Worm (Caenorhabditis elegans) whole organism, late embryonic: Measurements from ENCODE around the gene srt-69.

Experiments
- C38D4.7 ChIP-seq: fragments of 200-800 bp; sonication (Bioruptor generic); optimal IDR thresholded peaks from 2 replicates; lab custom pipeline; 2018; ENCODE audit warnings: mild to moderate bottlenecking, missing genetic modification characterization, moderate library complexity, missing compliant biosample characterization
- K02D7.2 ChIP-seq: sonication (generic microtip); optimal IDR thresholded peaks from 2 replicates; lab custom pipeline; 2017; ENCODE audit warnings: mild to moderate bottlenecking, missing genetic modification characterization, missing compliant biosample characterization
- K09A11.1 ChIP-seq: sonication (generic microtip); optimal IDR thresholded peaks from 2 replicates; lab custom pipeline; 2017; ENCODE audit warnings: antibody characterized with exemption, mild to moderate bottlenecking, missing genetic modification characterization, missing compliant biosample characterization; ENCODE audit not compliant: insufficient read depth
- T23F11.4 ChIP-seq: fragments of 200-800 bp; sonication (Bioruptor generic); optimal IDR thresholded peaks from 2 replicates; lab custom pipeline; 2018; ENCODE audit warnings: mild to moderate bottlenecking, missing genetic modification characterization, missing compliant biosample characterization
- ama-1 ChIP-seq: fragments of 150-350 bp; optimal IDR thresholded peaks from 2 replicates; lab custom pipeline; 2014
- ceh-14 ChIP-seq: sonication (generic microtip); optimal IDR thresholded peaks from 2 replicates; lab custom pipeline; 2016; ENCODE audit warnings: missing genotype, missing genetic modification characterization, missing compliant biosample characterization
- ceh-19 ChIP-seq: fragments of 200-800 bp; sonication (Bioruptor generic); optimal IDR thresholded peaks from 2 replicates; lab custom pipeline; 2018; ENCODE audit warnings: mild to moderate bottlenecking, missing genetic modification characterization, missing compliant biosample characterization
- ceh-22 ChIP-seq: sonication (generic microtip); optimal IDR thresholded peaks from 2 replicates; lab custom pipeline; 2017; ENCODE audit warnings: missing biosample characterization, missing genetic modification characterization
- ceh-24 ChIP-seq: sonication (generic microtip); optimal IDR thresholded peaks from 2 replicates; lab custom pipeline; 2016; ENCODE audit warnings: mild to moderate bottlenecking, missing genetic modification characterization, missing compliant biosample characterization
- ceh-30 ChIP-seq: fragments of 150-350 bp; optimal IDR thresholded peaks from 2 replicates; lab custom pipeline; 2014; ENCODE audit warnings: missing biosample characterization, missing genetic modification characterization
- ceh-34 ChIP-seq: sonication (generic microtip); optimal IDR thresholded peaks from 2 replicates; lab custom pipeline; 2016; ENCODE audit warnings: mild to moderate bottlenecking, missing genetic modification characterization, missing compliant biosample characterization
- ceh-45 ChIP-seq: fragments of 200-800 bp; sonication (Bioruptor generic); IDR thresholded peaks from 2 replicates; pipeline ENCODE4 v1.3.6; 2022; ENCODE audit warnings: missing genetic modification reagents, missing genetic modification characterization, missing compliant biosample characterization
- ceh-48 ChIP-seq: sonication (generic microtip); optimal IDR thresholded peaks from 2 replicates; lab custom pipeline; 2016; ENCODE audit warnings: missing genetic modification characterization, inconsistent platforms, missing compliant biosample characterization
- ceh-9 ChIP-seq: sonication (generic microtip); optimal IDR thresholded peaks from 2 replicates; lab custom pipeline; 2016; ENCODE audit warnings: mild to moderate bottlenecking, missing genetic modification characterization, inconsistent platforms, missing compliant biosample characterization
- che-1 ChIP-seq: sonication (generic microtip); optimal IDR thresholded peaks from 2 replicates; lab custom pipeline; 2016; ENCODE audit warnings: mild to moderate bottlenecking, missing genetic modification characterization, missing compliant biosample characterization
- elt-2 ChIP-seq: sonication (generic microtip); optimal IDR thresholded peaks from 2 replicates; lab custom pipeline; 2016; ENCODE audit warnings: missing genetic modification reagents, missing genetic modification characterization, missing compliant biosample characterization
- ets-4 ChIP-seq: sonication (generic microtip); optimal IDR thresholded peaks from 2 replicates; lab custom pipeline; 2016; ENCODE audit warnings: missing genetic modification characterization, missing compliant biosample characterization
- eyg-1 ChIP-seq: sonication (generic microtip); optimal IDR thresholded peaks from 2 replicates; lab custom pipeline; 2016; ENCODE audit warnings: missing genotype, missing genetic modification characterization, missing compliant biosample characterization
- fax-1 ChIP-seq: sonication (generic microtip); optimal IDR thresholded peaks from 2 replicates; lab custom pipeline; 2016; ENCODE audit warnings: missing genotype, missing genetic modification characterization, missing compliant biosample characterization
- fkh-10 ChIP-seq: fragments of 150-350 bp; optimal IDR thresholded peaks from 2 replicates; lab custom pipeline; 2014; ENCODE audit warnings: missing biosample characterization, missing genetic modification reagents, missing genetic modification characterization
- fkh-6 ChIP-seq: sonication (generic microtip); optimal IDR thresholded peaks from 2 replicates; lab custom pipeline; 2016; ENCODE audit warnings: missing genetic modification characterization, missing compliant biosample characterization
- gmeb-2 ChIP-seq: sonication (generic microtip); optimal IDR thresholded peaks from 2 replicates; lab custom pipeline; 2016; ENCODE audit warnings: missing genetic modification characterization, inconsistent platforms, missing compliant biosample characterization
- hlh-13 ChIP-seq: fragments of 200-800 bp; sonication (Bioruptor generic); optimal IDR thresholded peaks from 2 replicates; lab custom pipeline; 2018; ENCODE audit warnings: mild to moderate bottlenecking, missing genetic modification characterization, missing compliant biosample characterization
- hlh-15 ChIP-seq: sonication (generic microtip); optimal IDR thresholded peaks from 2 replicates; lab custom pipeline; 2016; ENCODE audit warnings: missing genetic modification characterization, missing compliant biosample characterization
- hlh-6 ChIP-seq: sonication (generic microtip); optimal IDR thresholded peaks from 2 replicates; lab custom pipeline; 2016; ENCODE audit warnings: missing genotype, missing genetic modification characterization, missing compliant biosample characterization
- lim-6 ChIP-seq: sonication (generic microtip); optimal IDR thresholded peaks from 2 replicates; lab custom pipeline; 2016; ENCODE audit warnings: missing genetic modification characterization, missing compliant biosample characterization
- madf-2 ChIP-seq: sonication (generic microtip); optimal IDR thresholded peaks from 2 replicates; lab custom pipeline; 2017; ENCODE audit warnings: missing genetic modification characterization, missing compliant biosample characterization
- nfya-1 ChIP-seq: sonication (generic microtip); optimal IDR thresholded peaks from 2 replicates; lab custom pipeline; 2017; ENCODE audit warnings: missing genetic modification characterization, mild to moderate bottlenecking, missing compliant biosample characterization, antibody characterized with exemption, moderate library complexity
- npax-4 ChIP-seq: sonication (generic microtip); optimal IDR thresholded peaks from 2 replicates; lab custom pipeline; 2016; ENCODE audit warnings: missing genetic modification characterization, missing compliant biosample characterization
- odd-2 ChIP-seq: sonication (generic microtip); optimal IDR thresholded peaks from 2 replicates; lab custom pipeline; 2017; ENCODE audit warnings: antibody characterized with exemption, mild to moderate bottlenecking, missing genetic modification characterization, missing compliant biosample characterization
- pag-3 ChIP-seq: sonication (generic microtip); optimal IDR thresholded peaks from 2 replicates; lab custom pipeline; 2016; ENCODE audit warnings: missing compliant biosample characterization, missing genetic modification characterization, borderline replicate concordance
- pat-9 ChIP-seq: fragments of 200-800 bp; sonication (Bioruptor generic); optimal IDR thresholded peaks from 2 replicates; lab custom pipeline; 2018; ENCODE audit warnings: mild to moderate bottlenecking, missing genetic modification characterization, moderate library complexity, missing compliant biosample characterization
- pax-1 ChIP-seq: fragments of 150-350 bp; optimal IDR thresholded peaks from 2 replicates; lab custom pipeline; 2014; ENCODE audit warnings: missing biosample characterization, missing genetic modification characterization
- pha-2 ChIP-seq: sonication (generic microtip); optimal IDR thresholded peaks from 2 replicates; lab custom pipeline; 2017; ENCODE audit warnings: mild to moderate bottlenecking, missing genetic modification characterization, missing compliant biosample characterization
- sox-2 ChIP-seq: fragments of 200-800 bp; sonication (Bioruptor generic); IDR thresholded peaks from 2 replicates; pipeline ENCODE4 v1.3.6; 2022; ENCODE audit warnings: missing genetic modification reagents, missing genetic modification characterization, missing compliant biosample characterization
- tbx-2 ChIP-seq: sonication (generic microtip); optimal IDR thresholded peaks from 2 replicates; lab custom pipeline; 2016; ENCODE audit warnings: missing genetic modification characterization, missing compliant biosample characterization
- unc-42 ChIP-seq: sonication (generic microtip); optimal IDR thresholded peaks from 2 replicates; lab custom pipeline; 2016; ENCODE audit warnings: missing genotype, missing genetic modification characterization, missing compliant biosample characterization
- unc-86 ChIP-seq: sonication (generic microtip); optimal IDR thresholded peaks from 2 replicates; lab custom pipeline; 2016; ENCODE audit warnings: missing genetic modification characterization, missing compliant biosample characterization
- ztf-16 ChIP-seq: sonication (generic microtip); optimal IDR thresholded peaks from 2 replicates; lab custom pipeline; 2017; ENCODE audit warnings: missing genetic modification characterization, missing compliant biosample characterization

The srt-69 gene

DNA sequence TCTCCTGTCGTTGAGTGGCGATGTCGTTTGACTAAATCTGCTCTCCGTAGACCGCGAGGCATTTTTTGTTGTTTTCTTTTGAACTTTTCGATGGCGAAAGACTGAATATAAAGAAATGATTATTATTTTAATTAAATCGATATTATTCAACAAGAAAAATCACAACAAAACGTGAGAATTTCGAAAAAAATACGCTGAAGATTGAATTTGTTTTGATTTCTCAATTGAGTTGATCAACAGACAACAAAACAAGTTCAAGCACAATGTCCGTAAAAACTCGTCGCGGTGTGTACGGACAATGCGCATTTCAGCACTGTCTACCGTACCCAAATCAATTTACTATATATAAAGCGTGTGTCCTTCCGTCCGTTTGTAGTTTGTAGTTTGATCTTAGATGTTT is 12.5 kb upstream of the srt-69 start, which contains the start of gene B0238.9:
TSS of gene B0238.9 (minus strand) at position 101 of the 400 bp plus-strand sequence.
- TF ChIP-seq ceh-30 (tag; lab: Kevin White, UChicago) = no peak
- TF ChIP-seq ceh-9 (tag; lab: Kevin White, UChicago) = no peak
- no peak for TF ChIP-seq pat-9 (tag; lab: Kevin White, UChicago)
- no peak for TF ChIP-seq unc-86 (tag; lab: Kevin White, UChicago)
- TF ChIP-seq ama-1 (lab: Kevin White, UChicago) = no peak
- no peak for TF ChIP-seq hlh-6 (tag; lab: Kevin White, UChicago)
- no peak for TF ChIP-seq lim-6 (tag; lab: Kevin White, UChicago)
- TF ChIP-seq ceh-22 (tag; lab: Kevin White, UChicago) = no peak
- no peak for TF ChIP-seq fkh-10
- TF ChIP-seq hlh-13 (GFP tag; lab: Kevin White, UChicago) = no peak
- TF ChIP-seq, all 69 proteins: peak for 0

ce11 chrV:5275426-5276007 is 10.0 kb upstream of the srt-69 start:
- TF ChIP-seq ztf-16 (no peak), fax-1 (tag; lab: Kevin White, UChicago) (no peak), nfya-1 (tag; lab: Kevin White, UChicago) (peak; percentile 9), sox-2 (GFP tag; lab: Robert Waterston, UW) (no peak)

ce11 chrV:5274974-5275373 is 9.5 kb upstream of the srt-69 start:
- peak; percentile 20 for TF ChIP-seq pha-2 (tag; lab: Kevin White, UChicago)
- TF ChIP-seq ets-4 (tag; lab: Kevin White, UChicago) = no peak
- TF ChIP-seq tbx-2 (tag; lab: Kevin White, UChicago) = peak; percentile 18
- no peak for TF ChIP-seq fkh-10
- peak; percentile 1 for TF ChIP-seq ceh-34
- TF ChIP-seq elt-2 (tag; lab: Kevin White, UChicago) = no peak
- TF ChIP-seq C38D4.7 (GFP tag; lab: Kevin White, UChicago) = no peak
- TF ChIP-seq pax-1 = no peak
- no peak for TF ChIP-seq ceh-14
- TF ChIP-seq unc-42 (tag; lab: Kevin White, UChicago) = peak; percentile 48
- no peak for TF ChIP-seq che-1
- TF ChIP-seq sox-2 (GFP tag; lab: Robert Waterston, UW) = no peak
- no peak for TF ChIP-seq ceh-22 (tag; lab: Kevin White, UChicago)
- no peak for TF ChIP-seq madf-2 (tag; lab: Kevin White, UChicago)
- no peak for TF ChIP-seq ceh-24 (tag; lab: Kevin White, UChicago)
- no peak for TF ChIP-seq ceh-45
- TF ChIP-seq fkh-6 (tag; lab: Kevin White, UChicago) = no peak
- no peak for TF ChIP-seq npax-4 (tag; lab: Kevin White, UChicago)

DNA sequence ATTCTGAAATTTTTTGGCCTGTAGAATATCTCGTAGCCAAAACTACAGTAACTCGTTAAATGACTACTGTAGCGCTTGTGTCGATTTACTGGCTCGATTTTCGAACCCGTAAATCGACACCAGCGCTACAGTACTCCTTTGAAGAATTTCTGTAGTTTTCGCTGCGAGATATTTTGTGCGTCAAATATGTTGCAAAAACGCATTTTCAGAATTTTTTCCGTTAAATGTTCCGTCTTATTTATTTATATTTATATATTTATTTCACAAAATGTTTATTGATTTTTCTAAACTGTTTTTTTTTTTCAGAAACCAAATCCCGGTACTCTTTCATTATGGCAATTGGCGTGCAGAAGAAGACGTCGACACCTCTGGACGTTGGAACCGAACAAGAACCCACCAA is 8.3 kb upstream of the srt-69 start, which contains the start of gene natc-2:
TSS of gene natc-2 (plus strand) at position 301 of the 400 bp plus-strand sequence.
- TF ChIP-seq ztf-16 (no peak), eyg-1 (no peak), che-1 (no peak), pax-1 (no peak), sox-2 (GFP tag; lab: Robert Waterston, UW) (no peak), C38D4.7 (GFP tag; lab: Kevin White, UChicago) (no peak), odd-2 (tag; lab: Kevin White, UChicago) (no peak), ceh-19 (GFP tag; lab: Kevin White, UChicago) (no peak), gmeb-2 (tag; lab: Kevin White, UChicago) (no peak), fkh-10 (no peak), pag-3 (tag; lab: Kevin White, UChicago) (no peak), K09A11.1 (tag; lab: Kevin White, UChicago) (no peak), ceh-48 (tag; lab: Kevin White, UChicago) (no peak), T23F11.4 (GFP tag; lab: Kevin White, UChicago) (no peak), tbx-2 (tag; lab: Kevin White, UChicago) (no peak), ceh-34 (no peak), hlh-15 (tag; lab: Kevin White, UChicago) (no peak), K02D7.2 (tag; lab: Kevin White, UChicago) (no peak)
